Worm (Caenorhabditis elegans) whole organism, L1 larva: Measurements from ENCODE around the gene sre-7.

Experiments
- C04F5.9 ChIP-seq: sonication (generic microtip); optimal IDR thresholded peaks from 2 replicates; lab custom pipeline; 2016; ENCODE audit warnings: missing genetic modification characterization, missing compliant biosample characterization
- alr-1 ChIP-seq: fragments of 200-800 bp; sonication (Bioruptor generic); optimal IDR thresholded peaks from 2 replicates; lab custom pipeline; 2018; ENCODE audit warnings: borderline replicate concordance, mild to moderate bottlenecking, missing genetic modification characterization, missing compliant biosample characterization
- aly-2 ChIP-seq: fragments of 150-350 bp; optimal IDR thresholded peaks from 2 replicates; lab custom pipeline; 2014; ENCODE audit warnings: missing biosample characterization, missing genetic modification characterization
- ceh-8 ChIP-seq: fragments of 200-800 bp; sonication (Bioruptor generic); optimal IDR thresholded peaks from 2 replicates; lab custom pipeline; 2018; ENCODE audit warnings: mild to moderate bottlenecking, missing genetic modification characterization, moderate library complexity, missing compliant biosample characterization
- ceh-90 ChIP-seq: sonication (generic microtip); optimal IDR thresholded peaks from 2 replicates; lab custom pipeline; 2016; ENCODE audit warnings: missing genetic modification characterization, missing compliant biosample characterization
- ces-1 ChIP-seq: fragments of 150-350 bp; optimal IDR thresholded peaks from 2 replicates; lab custom pipeline; 2014; ENCODE audit warnings: missing biosample characterization, missing genetic modification reagents, missing genetic modification characterization
- egl-13 ChIP-seq: sonication (generic microtip); optimal IDR thresholded peaks from 2 replicates; lab custom pipeline; 2016; ENCODE audit warnings: missing genotype, missing genetic modification reagents, missing genetic modification characterization, missing compliant biosample characterization
- elt-3 ChIP-seq, 6 experiments: fragments of 150-350 bp in 1 of 6; sonication (generic microtip); optimal IDR thresholded peaks; 2 replicates each; lab custom pipeline; 2017 to 2018; ENCODE audit warnings: missing biosample characterization in 6 of 6, missing genetic modification characterization in 6 of 6, inconsistent platforms in 1 of 6
- ets-5 ChIP-seq: fragments of 200-800 bp; sonication (Bioruptor generic); IDR thresholded peaks from 2 replicates; pipeline ENCODE4 v1.3.6; 2022; ENCODE audit warnings: missing genetic modification characterization, missing compliant biosample characterization
- fkh-10 ChIP-seq: sonication (generic microtip); optimal IDR thresholded peaks from 2 replicates; lab custom pipeline; 2017; ENCODE audit warnings: missing biosample characterization, missing genetic modification reagents, missing genetic modification characterization
- fkh-8 ChIP-seq: sonication (generic microtip); optimal IDR thresholded peaks from 2 replicates; lab custom pipeline; 2016; ENCODE audit warnings: mild to moderate bottlenecking, missing genetic modification characterization, missing compliant biosample characterization
- grh-1 ChIP-seq: fragments of 200-800 bp; sonication (Bioruptor generic); IDR thresholded peaks from 2 replicates; pipeline ENCODE4 v1.3.6; 2022; ENCODE audit warnings: missing genetic modification reagents, missing genetic modification characterization, missing compliant biosample characterization
- hlh-4 ChIP-seq: sonication (generic microtip); optimal IDR thresholded peaks from 2 replicates; lab custom pipeline; 2016; ENCODE audit warnings: mild to moderate bottlenecking, missing genetic modification characterization, missing compliant biosample characterization
- lir-3 ChIP-seq: sonication (generic microtip); optimal IDR thresholded peaks from 2 replicates; lab custom pipeline; 2016; ENCODE audit warnings: mild to moderate bottlenecking, missing genetic modification characterization, moderate library complexity, missing compliant biosample characterization; ENCODE audit not compliant: poor library complexity
- mdl-1 ChIP-seq, 2 experiments: fragments of 150-350 bp; optimal IDR thresholded peaks; 2 replicates each; lab custom pipeline; 2014 to 2017; ENCODE audit warnings: missing biosample characterization in 2 of 2, missing genetic modification characterization in 2 of 2, inconsistent platforms in 1 of 2
- mef-2 ChIP-seq: fragments of 150-350 bp; optimal IDR thresholded peaks from 2 replicates; lab custom pipeline; 2014; ENCODE audit warnings: missing biosample characterization, missing genetic modification characterization
- mep-1 ChIP-seq: fragments of 150-350 bp; optimal IDR thresholded peaks from 2 replicates; lab custom pipeline; 2014; ENCODE audit warnings: missing biosample characterization, missing genetic modification characterization
- nhr-11 ChIP-seq: fragments of 150-350 bp; optimal IDR thresholded peaks from 2 replicates; lab custom pipeline; 2014; ENCODE audit warnings: missing biosample characterization, missing genetic modification characterization
- nhr-12 ChIP-seq: sonication (generic microtip); optimal IDR thresholded peaks from 2 replicates; lab custom pipeline; 2017; ENCODE audit warnings: missing biosample characterization, missing genetic modification characterization
- nhr-20 ChIP-seq: sonication (generic microtip); optimal IDR thresholded peaks from 2 replicates; lab custom pipeline; 2016; ENCODE audit warnings: mild to moderate bottlenecking, missing genetic modification characterization, missing compliant biosample characterization
- nhr-71 ChIP-seq: sonication (generic microtip); optimal IDR thresholded peaks from 2 replicates; lab custom pipeline; 2016; ENCODE audit warnings: mild to moderate bottlenecking, missing genetic modification characterization, moderate library complexity, missing compliant biosample characterization
- nhr-84 ChIP-seq: sonication (generic microtip); optimal IDR thresholded peaks from 2 replicates; lab custom pipeline; 2017; ENCODE audit warnings: missing biosample characterization, missing genetic modification characterization
- pqm-1 ChIP-seq: sonication (generic microtip); optimal IDR thresholded peaks from 3 replicates; lab custom pipeline; 2017; ENCODE audit warnings: missing biosample characterization, missing genetic modification characterization
- rnt-1 ChIP-seq: sonication (generic microtip); optimal IDR thresholded peaks from 2 replicates; lab custom pipeline; 2016; ENCODE audit warnings: mild to moderate bottlenecking, missing genetic modification characterization, moderate library complexity, missing compliant biosample characterization
- skn-1 ChIP-seq: fragments of 150-350 bp; optimal IDR thresholded peaks from 2 replicates; lab custom pipeline; 2014; ENCODE audit warnings: missing biosample characterization, missing genetic modification characterization
- snpc-4 ChIP-seq: fragments of 150-350 bp; optimal IDR thresholded peaks from 2 replicates; lab custom pipeline; 2014; ENCODE audit warnings: missing biosample characterization, missing genetic modification characterization
- snu-23 ChIP-seq: sonication (generic microtip); optimal IDR thresholded peaks from 2 replicates; lab custom pipeline; 2016; ENCODE audit warnings: missing genetic modification characterization, missing compliant biosample characterization
- sox-4 ChIP-seq: sonication (generic microtip); optimal IDR thresholded peaks from 2 replicates; lab custom pipeline; 2016; ENCODE audit warnings: missing genetic modification characterization, missing compliant biosample characterization
- tbx-2 ChIP-seq: sonication (generic microtip); optimal IDR thresholded peaks from 2 replicates; lab custom pipeline; 2016; ENCODE audit warnings: missing genetic modification characterization, missing compliant biosample characterization
- tlp-1 ChIP-seq: fragments of 150-350 bp; optimal IDR thresholded peaks from 2 replicates; lab custom pipeline; 2014; ENCODE audit warnings: missing biosample characterization, missing genetic modification characterization
- unc-30 ChIP-seq: sonication (generic microtip); optimal IDR thresholded peaks from 2 replicates; lab custom pipeline; 2017; ENCODE audit warnings: missing biosample characterization, missing genetic modification characterization
- unc-86 ChIP-seq: sonication (generic microtip); optimal IDR thresholded peaks from 2 replicates; lab custom pipeline; 2016; ENCODE audit warnings: missing genetic modification characterization, missing compliant biosample characterization
- vab-15 ChIP-seq: sonication (generic microtip); optimal IDR thresholded peaks from 2 replicates; lab custom pipeline; 2017; ENCODE audit warnings: missing genotype, mild to moderate bottlenecking, missing genetic modification characterization, missing compliant biosample characterization
- xbp-1 ChIP-seq: sonication (generic microtip); optimal IDR thresholded peaks from 2 replicates; lab custom pipeline; 2016; ENCODE audit warnings: missing genetic modification characterization, missing compliant biosample characterization
- zag-1 ChIP-seq: fragments of 150-350 bp; optimal IDR thresholded peaks from 2 replicates; lab custom pipeline; 2014; ENCODE audit warnings: missing biosample characterization, missing genetic modification characterization

sre-7 gene

DNA sequence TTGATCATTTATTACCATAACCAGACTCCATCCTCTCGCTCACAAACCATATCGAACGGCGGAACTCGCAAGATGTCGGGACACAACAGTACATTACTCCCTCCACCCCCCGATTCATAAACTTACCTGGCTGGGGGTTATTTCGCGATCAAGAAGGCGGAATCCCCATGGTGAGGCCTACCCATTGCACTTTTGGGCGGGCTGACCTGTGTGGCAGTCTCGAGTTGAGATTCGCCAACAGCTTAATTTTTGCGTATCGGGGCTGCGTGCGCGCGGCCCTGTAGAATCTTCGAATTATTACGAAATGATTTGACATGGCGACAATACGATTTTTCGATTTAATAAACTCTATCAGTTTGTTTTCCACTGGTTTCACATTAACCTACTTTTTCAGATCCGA lies 33.5 kb downstream of the sre-7 start:
- TF ChIP-seq snpc-4 = peak; percentile 40

- no peak for TF ChIP-seq fkh-10 (GFP tag; lab: Kevin White, UChicago)
- no peak for TF ChIP-seq sox-4 (tag; lab: Kevin White, UChicago)
- TF ChIP-seq ets-5 (GFP tag; lab: Robert Waterston, UW) = no peak
- no peak for TF ChIP-seq tlp-1 (tag; lab: Kevin White, UChicago)
Observed at ce11 chrV:14279777-14280176, 35.8 kb downstream of the sre-7 start, which contains the start of gene srt-33. Gene srt-33, minus strand, starts transcription at chrV:14279877.

ce11 chrV:14282222-14282709 lies 38.3 kb downstream of the sre-7 start, which contains the start of the genes srt-74 and F40G12.9:
Gene srt-74, minus strand, starts transcription at chrV:14282322.
Gene F40G12.9, plus strand, starts transcription at chrV:14282659.
- TF ChIP-seq lir-3 (tag; lab: Kevin White, UChicago) (no peak), tlp-1 (tag; lab: Kevin White, UChicago) (no peak), aly-2 (tag; lab: Kevin White, UChicago) (no peak), unc-86 (tag; lab: Kevin White, UChicago) (no peak), pqm-1 (tag; lab: Kevin White, UChicago) (no peak), ets-5 (GFP tag; lab: Robert Waterston, UW) (no peak), egl-13 (no peak), skn-1 (tag; lab: Kevin White, UChicago) (no peak), unc-30 (tag; lab: Kevin White, UChicago) (no peak), vab-15 (tag; lab: Kevin White, UChicago) (no peak), nhr-71 (tag; lab: Kevin White, UChicago) (no peak), tbx-2 (tag; lab: Kevin White, UChicago) (no peak), mep-1 (tag; lab: Kevin White, UChicago) (no peak), ces-1 (GFP tag; lab: Kevin White, UChicago) (no peak), snu-23 (GFP tag; lab: Kevin White, UChicago) (no peak), elt-3 (tag; optimal IDR thresholded peaks at IDR 0.05; lab: Kevin White, UChicago) (no peak), xbp-1 (tag; lab: Kevin White, UChicago) (no peak), C04F5.9 (tag; lab: Kevin White, UChicago) (no peak), mdl-1 (tag; optimal IDR thresholded peaks at IDR 0.05; lab: Kevin White, UChicago) (no peak)

DNA sequence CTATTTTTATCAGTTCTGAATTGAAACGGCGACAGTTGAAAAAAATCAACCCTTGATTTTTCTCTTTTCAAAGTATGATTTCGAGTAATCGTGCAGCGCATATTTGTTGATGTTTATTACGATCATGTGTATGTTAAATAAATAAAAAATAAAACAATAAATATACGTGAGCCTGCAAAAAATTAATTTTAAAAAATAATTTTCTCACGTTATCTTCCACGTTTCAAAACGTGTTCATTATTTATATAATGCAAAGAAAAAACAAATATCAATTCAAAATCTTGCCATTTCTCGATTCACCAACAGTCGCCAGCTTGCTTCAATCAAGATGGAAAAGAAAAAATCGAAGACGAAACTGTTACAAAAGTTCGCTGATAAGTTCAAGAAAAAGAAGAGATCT lies 39.2 kb downstream of the sre-7 start, which contains the start of gene F40G12.10:
Gene F40G12.10 (plus strand): TSS at position 301 of the 400 bp plus-strand sequence.
- no peak for TF ChIP-seq nhr-84 (tag; lab: Kevin White, UChicago)
- no peak for TF ChIP-seq nhr-12
- TF ChIP-seq mef-2 = no peak
- no peak for TF ChIP-seq grh-1 (GFP tag; lab: Robert Waterston, UW)
- TF ChIP-seq tlp-1 (tag; lab: Kevin White, UChicago) = no peak
- TF ChIP-seq elt-3 (tag; optimal IDR thresholded peaks at IDR 0.05; lab: Kevin White, UChicago) = no peak
- no peak for TF ChIP-seq alr-1 (tag; lab: Kevin White, UChicago)
- no peak for TF ChIP-seq rnt-1 (tag; lab: Kevin White, UChicago)
- TF ChIP-seq nhr-11 (tag; lab: Kevin White, UChicago) = no peak
- no peak for TF ChIP-seq C04F5.9 (tag; lab: Kevin White, UChicago)
- no peak for TF ChIP-seq ceh-8
- TF ChIP-seq zag-1 (tag; lab: Kevin White, UChicago) = no peak
- TF ChIP-seq hlh-4 (tag; lab: Kevin White, UChicago) = no peak
- TF ChIP-seq ceh-90 (tag; lab: Kevin White, UChicago) = no peak
- no peak for TF ChIP-seq fkh-8 (tag; lab: Kevin White, UChicago)
- no peak for TF ChIP-seq ets-5 (GFP tag; lab: Robert Waterston, UW)
- TF ChIP-seq nhr-20 = no peak
